Worm (Caenorhabditis elegans) whole organism, early embryonic: ENCODE results near the gene col-166.

Experiments used
- B0310.2 ChIP-seq: sonication (generic microtip); optimal IDR thresholded peaks from 2 replicates; lab custom pipeline; 2016; ENCODE audit warnings: mild to moderate bottlenecking, missing genetic modification characterization, missing compliant biosample characterization
- F13C5.2 ChIP-seq: sonication (generic microtip); optimal IDR thresholded peaks from 2 replicates; lab custom pipeline; 2017; ENCODE audit warnings: mild to moderate bottlenecking, missing genetic modification characterization, inconsistent platforms, missing compliant biosample characterization
- aly-1 ChIP-seq: sonication (generic microtip); optimal IDR thresholded peaks from 2 replicates; lab custom pipeline; 2016; ENCODE audit warnings: missing genetic modification characterization, missing compliant biosample characterization
- ama-1 ChIP-seq: fragments of 150-350 bp; optimal IDR thresholded peaks from 2 replicates; lab custom pipeline; 2014
- ceh-13 ChIP-seq: fragments of 200-800 bp; sonication (Bioruptor generic); optimal IDR thresholded peaks from 2 replicates; lab custom pipeline; 2018; ENCODE audit warnings: mild to moderate bottlenecking, missing genetic modification characterization, missing compliant biosample characterization
- ceh-36 ChIP-seq: sonication (generic microtip); optimal IDR thresholded peaks from 2 replicates; lab custom pipeline; 2016; ENCODE audit warnings: missing genetic modification characterization, inconsistent platforms, missing compliant biosample characterization
- ets-7 ChIP-seq: sonication (generic microtip); optimal IDR thresholded peaks from 2 replicates; lab custom pipeline; 2016; ENCODE audit warnings: missing genotype, missing genetic modification characterization, missing compliant biosample characterization
- flt-1 ChIP-seq: fragments of 200-800 bp; sonication (Bioruptor generic); IDR thresholded peaks from 2 replicates; pipeline ENCODE4 v1.3.6; 2022; ENCODE audit warnings: missing genetic modification characterization, missing compliant biosample characterization
- hmbx-1 ChIP-seq: sonication (generic microtip); optimal IDR thresholded peaks from 2 replicates; lab custom pipeline; 2016; ENCODE audit warnings: mild to moderate bottlenecking, missing genetic modification characterization, missing compliant biosample characterization
- hmg-4 ChIP-seq: fragments of 200-800 bp; sonication (Bioruptor generic); optimal IDR thresholded peaks from 2 replicates; lab custom pipeline; 2018; ENCODE audit warnings: mild to moderate bottlenecking, missing genetic modification characterization, missing compliant biosample characterization
- hnd-1 ChIP-seq: sonication (generic microtip); optimal IDR thresholded peaks from 2 replicates; lab custom pipeline; 2016; ENCODE audit warnings: missing genetic modification characterization, missing compliant biosample characterization
- pes-1 ChIP-seq: fragments of 200-800 bp; sonication (Bioruptor generic); IDR thresholded peaks from 2 replicates; pipeline ENCODE4 v1.3.6; 2022; ENCODE audit warnings: missing genetic modification reagents, missing genetic modification characterization, missing compliant biosample characterization
- scrt-1 ChIP-seq: fragments of 200-800 bp; sonication (Bioruptor generic); IDR thresholded peaks from 2 replicates; pipeline ENCODE4 v1.3.6; 2022; ENCODE audit warnings: missing genetic modification characterization, missing compliant biosample characterization
- sea-1 ChIP-seq: fragments of 200-800 bp; sonication (Bioruptor generic); conservative IDR thresholded peaks from 2 replicates; pipeline ENCODE4 v1.3.6; 2022; ENCODE audit warnings: missing genetic modification characterization, missing compliant biosample characterization
- tbx-11 ChIP-seq: fragments of 200-800 bp; sonication (Bioruptor generic); IDR thresholded peaks from 2 replicates; pipeline ENCODE4 v1.3.6; 2022; ENCODE audit warnings: missing genetic modification characterization, missing compliant biosample characterization
- tbx-37 ChIP-seq: fragments of 200-800 bp; sonication (Bioruptor generic); conservative IDR thresholded peaks from 2 replicates; pipeline ENCODE4 v1.3.6; 2022; ENCODE audit warnings: missing genetic modification reagents, missing genetic modification characterization, missing compliant biosample characterization
- tra-4 ChIP-seq: sonication (generic microtip); optimal IDR thresholded peaks from 2 replicates; lab custom pipeline; 2017; ENCODE audit warnings: missing genetic modification characterization, missing compliant biosample characterization

The col-166 gene

DNA sequence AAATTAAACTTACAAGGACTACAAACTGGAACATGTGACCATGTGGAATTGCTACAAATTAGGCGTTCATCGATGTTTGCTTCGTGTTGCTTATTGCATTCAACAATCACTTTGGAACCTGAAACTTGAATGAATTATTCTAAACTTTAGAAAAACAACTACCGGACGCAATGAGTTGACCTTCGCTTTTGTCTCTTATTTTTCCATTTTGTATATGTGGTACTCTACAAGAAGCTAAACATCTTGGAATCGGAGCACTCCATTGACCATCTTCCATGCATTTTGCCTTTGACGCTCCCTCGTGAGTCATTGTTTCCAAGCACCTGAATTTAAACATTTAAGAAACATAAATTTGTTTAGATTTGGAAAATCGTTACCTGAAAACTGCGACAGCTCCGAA, 9.2 kb downstream of the col-166 start:
- TF ChIP-seq tra-4 (tag; lab: Kevin White, UChicago) (no peak), hmbx-1 (tag; lab: Kevin White, UChicago) (no peak), ets-7 (tag; lab: Kevin White, UChicago) (no peak), sea-1 (GFP tag; lab: Robert Waterston, UW) (no peak), hnd-1 (tag; lab: Kevin White, UChicago) (no peak), pes-1 (no peak), ama-1 (lab: Kevin White, UChicago) (no peak), ceh-13 (GFP tag; lab: Kevin White, UChicago) (no peak), B0310.2 (tag; lab: Kevin White, UChicago) (no peak), tbx-11 (GFP tag; lab: Robert Waterston, UW) (no peak), F13C5.2 (tag; lab: Kevin White, UChicago) (no peak), scrt-1 (GFP tag; lab: Robert Waterston, UW) (no peak), tbx-37 (GFP tag; lab: Robert Waterston, UW) (no peak), aly-1 (tag; lab: Kevin White, UChicago) (no peak)

DNA sequence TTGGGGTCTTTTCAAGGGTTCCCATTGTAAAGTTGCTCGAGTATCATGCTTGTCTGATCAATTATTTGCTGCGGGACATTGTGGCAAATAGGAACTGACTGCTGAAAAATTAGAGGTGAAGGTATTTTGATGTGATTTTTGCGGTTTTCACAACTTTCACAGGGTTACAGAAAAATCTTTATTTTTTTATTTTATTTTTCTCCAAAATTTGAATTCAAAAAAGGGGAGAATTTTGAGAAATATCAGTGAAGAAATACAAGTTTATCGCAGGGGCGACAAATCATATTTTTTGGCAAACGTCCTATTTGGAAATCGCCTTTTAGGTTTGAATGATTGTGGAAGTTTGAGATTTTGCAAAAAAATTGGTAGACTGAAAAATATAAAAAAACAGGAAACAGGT, 11.8 kb downstream of the col-166 start, which contains the start of gene lev-9:
Gene lev-9 (minus strand): TSS at position 101 of the 400 bp plus-strand sequence.
- TF ChIP-seq tbx-11 (GFP tag; lab: Robert Waterston, UW) (no peak), tra-4 (tag; lab: Kevin White, UChicago) (no peak)

DNA sequence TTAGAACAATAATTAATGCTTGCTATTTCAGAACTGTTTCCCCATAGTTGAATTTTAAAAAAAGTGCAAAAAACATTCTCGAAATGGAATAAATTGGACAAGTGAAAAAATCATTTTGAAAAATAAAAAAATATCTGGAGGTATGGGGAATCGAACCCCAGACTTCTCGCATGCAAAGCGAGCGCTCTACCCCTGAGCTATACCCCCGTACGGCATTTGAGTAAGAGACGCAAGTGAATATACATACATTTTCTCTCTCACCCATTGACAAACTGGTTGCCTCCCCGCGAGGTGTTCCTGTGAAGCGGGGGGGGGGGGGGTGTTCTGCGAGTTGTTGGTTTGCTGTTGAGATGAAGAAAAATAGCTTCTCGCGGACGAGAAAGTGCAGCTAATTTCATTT, 12.3 kb downstream of the col-166 start:
- TF ChIP-seq ceh-36 (tag; lab: Kevin White, UChicago) (peak; percentile 95), tbx-11 (GFP tag; lab: Robert Waterston, UW) (peak; percentile 97), sea-1 (GFP tag; lab: Robert Waterston, UW) (peak; percentile 98), tra-4 (tag; lab: Kevin White, UChicago) (peak; percentile 84), hmbx-1 (tag; lab: Kevin White, UChicago) (peak; percentile 78), B0310.2 (tag; lab: Kevin White, UChicago) (peak; percentile 86), ceh-13 (GFP tag; lab: Kevin White, UChicago) (peak; percentile 85), aly-1 (tag; lab: Kevin White, UChicago) (peak; percentile 92), F13C5.2 (tag; lab: Kevin White, UChicago) (peak; percentile 92), ama-1 (lab: Kevin White, UChicago) (no peak), scrt-1 (GFP tag; lab: Robert Waterston, UW) (peak; percentile 97), tbx-37 (GFP tag; lab: Robert Waterston, UW) (peak; percentile 99), pes-1 (peak; percentile 98), flt-1 (GFP tag; lab: Robert Waterston, UW) (peak; percentile 98), hnd-1 (tag; lab: Kevin White, UChicago) (peak; percentile 91), ets-7 (tag; lab: Kevin White, UChicago) (peak; percentile 88), hmg-4 (GFP tag; lab: Kevin White, UChicago) (peak; percentile 98)

DNA sequence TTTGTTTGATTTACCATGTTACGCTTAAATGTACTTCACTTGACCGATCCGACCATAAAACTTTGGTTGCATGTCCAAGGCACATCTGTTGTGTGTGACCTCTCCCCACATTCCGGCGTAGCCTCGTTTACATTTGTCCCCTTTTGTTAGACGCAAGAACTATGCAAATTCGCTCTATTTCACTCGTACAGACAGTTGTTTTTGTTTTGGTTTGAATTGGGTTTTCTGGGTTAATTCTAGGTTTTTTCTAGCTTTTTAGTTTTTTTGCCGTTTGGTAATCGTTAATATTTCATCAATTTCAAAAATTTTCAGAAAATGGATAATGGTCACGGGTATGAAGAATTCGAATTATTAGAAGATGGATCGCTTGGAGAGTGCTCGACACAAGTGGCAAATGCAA, 13.0 kb downstream of the col-166 start, which contains the start of gene mom-1:
Gene mom-1 (plus strand): TSS at position 301 of the 400 bp plus-strand sequence.
- TF ChIP-seq ceh-13 (GFP tag; lab: Kevin White, UChicago) (no peak), tbx-11 (GFP tag; lab: Robert Waterston, UW) (no peak), aly-1 (tag; lab: Kevin White, UChicago) (no peak), sea-1 (GFP tag; lab: Robert Waterston, UW) (no peak), ets-7 (tag; lab: Kevin White, UChicago) (no peak), B0310.2 (tag; lab: Kevin White, UChicago) (no peak), hmg-4 (GFP tag; lab: Kevin White, UChicago) (no peak)

DNA sequence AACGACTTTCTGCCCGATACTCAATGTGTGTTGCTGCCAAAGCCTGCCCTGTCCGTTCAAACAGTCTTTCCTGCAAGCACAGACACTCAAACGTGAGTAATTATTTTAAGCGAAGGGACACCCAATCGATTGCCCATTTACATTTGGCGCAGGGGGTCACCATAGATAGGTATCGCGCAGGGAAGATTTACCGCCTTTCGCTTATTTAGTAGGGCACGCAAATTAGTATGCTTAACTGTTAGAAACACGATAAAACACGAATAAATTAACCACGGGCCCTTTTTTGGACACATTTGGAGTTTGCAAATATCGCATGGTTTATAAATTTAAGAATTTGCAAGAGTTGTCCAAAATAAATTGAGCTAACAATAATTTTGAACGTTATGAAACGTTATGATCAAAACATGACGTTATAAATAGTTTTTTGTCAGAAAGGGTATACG, 16.6 kb downstream of the col-166 start:
- TF ChIP-seq pes-1 (no peak; the same call in 1 of the 2 replicates), tra-4 (tag; lab: Kevin White, UChicago) (peak; percentile 40), B0310.2 (tag; lab: Kevin White, UChicago) (no peak), hmg-4 (GFP tag; lab: Kevin White, UChicago) (peak; percentile 92), hnd-1 (tag; lab: Kevin White, UChicago) (peak; percentile 37), ets-7 (tag; lab: Kevin White, UChicago) (peak; percentile 1), tbx-37 (GFP tag; lab: Robert Waterston, UW) (peak; percentile 64; the same call in 1 of the 2 replicates), scrt-1 (GFP tag; lab: Robert Waterston, UW) (peak; percentile 79), sea-1 (GFP tag; lab: Robert Waterston, UW) (peak; percentile 63), flt-1 (GFP tag; lab: Robert Waterston, UW) (peak; percentile 70), ceh-36 (tag; lab: Kevin White, UChicago) (no peak), tbx-11 (GFP tag; lab: Robert Waterston, UW) (no peak), F13C5.2 (tag; lab: Kevin White, UChicago) (peak; percentile 95), ceh-13 (GFP tag; lab: Kevin White, UChicago) (peak; percentile 51), ama-1 (lab: Kevin White, UChicago) (no peak)

DNA sequence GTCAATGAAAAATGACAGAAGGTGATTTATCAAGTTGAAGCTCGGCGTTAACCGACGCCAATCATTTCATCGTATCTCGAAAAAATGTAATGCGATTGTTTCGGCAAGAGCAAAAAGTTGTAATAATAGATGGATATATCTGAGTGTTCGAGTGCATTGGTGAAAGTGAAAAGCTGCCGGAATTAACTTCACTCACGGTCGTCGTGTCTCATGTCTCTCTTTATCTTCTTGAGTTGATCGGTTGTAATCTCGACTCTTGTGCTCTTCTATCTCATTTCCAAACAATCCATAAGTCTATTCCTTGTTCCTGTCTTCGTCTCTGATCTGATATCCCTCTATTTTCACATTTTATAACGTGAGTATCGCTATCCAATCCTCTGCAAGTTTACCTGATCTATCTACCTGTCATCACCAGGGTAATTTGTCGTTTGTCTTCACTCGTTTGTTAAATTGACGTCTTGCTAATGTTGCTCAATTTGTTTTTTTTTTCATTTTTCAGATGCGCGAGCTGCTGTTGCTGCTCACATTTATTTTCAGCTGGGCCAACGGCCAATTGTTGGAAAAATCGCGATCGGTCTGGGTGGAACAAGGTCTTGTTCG, 19.9 kb downstream of the col-166 start, which contains the start of gene cest-16:
Gene cest-16 (plus strand): TSS at position 302 of the 600 bp plus-strand sequence.
- no peak for TF ChIP-seq F13C5.2 (tag; lab: Kevin White, UChicago)
- no peak for TF ChIP-seq tbx-11 (GFP tag; lab: Robert Waterston, UW)
- no peak for TF ChIP-seq hnd-1 (tag; lab: Kevin White, UChicago)
- TF ChIP-seq tra-4 (tag; lab: Kevin White, UChicago), result no peak
- TF ChIP-seq ets-7 (tag; lab: Kevin White, UChicago), result no peak
- TF ChIP-seq sea-1 (GFP tag; lab: Robert Waterston, UW), result no peak
- TF ChIP-seq flt-1 (GFP tag; lab: Robert Waterston, UW), result no peak
- TF ChIP-seq tbx-37 (GFP tag; lab: Robert Waterston, UW), result no peak
- no peak for TF ChIP-seq ama-1 (lab: Kevin White, UChicago)
- no peak for TF ChIP-seq aly-1 (tag; lab: Kevin White, UChicago)
